Fruit fly (Drosophila melanogaster) whole organism, embryonic: Measurements from ENCODE around the gene CG34180.
A peak's percentile ranks its signal among the peaks of the same experiment; 100 is the strongest.

Experiments
- ATbp ChIP-seq: fragments of 200-800 bp; sonication (Bioruptor generic); optimal IDR thresholded peaks from 2 replicates; lab custom pipeline; 2017; ENCODE audit warnings: missing biosample characterization, mild to moderate bottlenecking, missing genetic modification characterization, missing genetic modification reagents
- BEAF-32 ChIP-seq: fragments of 200-800 bp; sonication (Bioruptor generic); optimal IDR thresholded peaks from 3 replicates; lab custom pipeline; 2017; ENCODE audit warnings: missing biosample characterization, missing genetic modification characterization, mild to moderate bottlenecking, moderate library complexity, missing genetic modification reagents
- CG10431 ChIP-seq: fragments of 200-800 bp; sonication (Bioruptor generic); optimal IDR thresholded peaks from 3 replicates; lab custom pipeline; 2018; ENCODE audit warnings: missing biosample characterization, mild to moderate bottlenecking, missing genetic modification characterization
- CG10565 ChIP-seq: fragments of 200-800 bp; sonication (Bioruptor generic); optimal IDR thresholded peaks from 3 replicates; lab custom pipeline; 2016; ENCODE audit warnings: missing biosample characterization, mild to moderate bottlenecking, missing genetic modification characterization
- CG10654 ChIP-seq: fragments of 200-800 bp; sonication (Bioruptor generic); optimal IDR thresholded peaks from 2 replicates; lab custom pipeline; 2016; ENCODE audit warnings: missing biosample characterization, missing genetic modification characterization
- CG10979 ChIP-seq: fragments of 200-800 bp; sonication (Bioruptor generic); optimal IDR thresholded peaks from 2 replicates; lab custom pipeline; 2018; ENCODE audit warnings: missing biosample characterization, mild to moderate bottlenecking, missing genetic modification characterization, moderate library complexity
- CG11504 ChIP-seq: fragments of 200-800 bp; sonication (Bioruptor generic); optimal IDR thresholded peaks from 3 replicates; lab custom pipeline; 2019; ENCODE audit warnings: missing biosample characterization, mild to moderate bottlenecking, missing genetic modification characterization, moderate library complexity
- CG12071 ChIP-seq: fragments of 200-800 bp; sonication (Bioruptor generic); optimal IDR thresholded peaks from 3 replicates; lab custom pipeline; 2018; ENCODE audit warnings: missing biosample characterization, mild to moderate bottlenecking, missing genetic modification characterization
- CG14710 ChIP-seq: fragments of 200-800 bp; sonication (Bioruptor generic); optimal IDR thresholded peaks from 3 replicates; lab custom pipeline; 2019; ENCODE audit warnings: missing biosample characterization, mild to moderate bottlenecking, missing genetic modification characterization, moderate library complexity
- CG1529 ChIP-seq: fragments of 200-800 bp; sonication (Bioruptor generic); optimal IDR thresholded peaks from 3 replicates; lab custom pipeline; 2018; ENCODE audit warnings: missing biosample characterization, missing genetic modification characterization
- CG15601 ChIP-seq: fragments of 200-800 bp; sonication (Bioruptor generic); optimal IDR thresholded peaks from 3 replicates; lab custom pipeline; 2019; ENCODE audit warnings: missing biosample characterization, mild to moderate bottlenecking, missing genetic modification characterization, moderate library complexity
- CG15696 ChIP-seq: fragments of 200-800 bp; sonication (Bioruptor generic); optimal IDR thresholded peaks from 2 replicates; lab custom pipeline; 2019; ENCODE audit warnings: missing biosample characterization, mild to moderate bottlenecking, missing genetic modification characterization, moderate library complexity
- CG2875 ChIP-seq: fragments of 200-800 bp; sonication (Bioruptor generic); optimal IDR thresholded peaks from 2 replicates; lab custom pipeline; 2017; ENCODE audit warnings: missing biosample characterization, mild to moderate bottlenecking, missing genetic modification characterization, missing genetic modification reagents
- CG31388 ChIP-seq: fragments of 200-800 bp; sonication (Bioruptor generic); optimal IDR thresholded peaks from 2 replicates; lab custom pipeline; 2016; ENCODE audit warnings: missing biosample characterization, missing genetic modification characterization
- CG32772 ChIP-seq: fragments of 200-800 bp; sonication (Bioruptor generic); IDR thresholded peaks from 2 replicates; pipeline ENCODE4 v1.3.6; 2022; ENCODE audit warnings: missing biosample characterization, missing genetic modification characterization
- CG4820 ChIP-seq: fragments of 200-800 bp; sonication (Bioruptor generic); optimal IDR thresholded peaks from 3 replicates; lab custom pipeline; 2016; ENCODE audit warnings: missing biosample characterization, missing genetic modification characterization
- CG8089 ChIP-seq: fragments of 200-800 bp; sonication (Bioruptor generic); optimal IDR thresholded peaks from 3 replicates; lab custom pipeline; 2016; ENCODE audit warnings: missing biosample characterization, missing genetic modification characterization
- Doc2 ChIP-seq: fragments of 200-800 bp; sonication (Bioruptor generic); IDR thresholded peaks from 2 replicates; pipeline ENCODE4 v1.3.6; 2022; ENCODE audit warnings: missing biosample characterization, missing genetic modification characterization
- Doc3 ChIP-seq: fragments of 200-800 bp; sonication (Bioruptor generic); IDR thresholded peaks from 3 replicates; pipeline ENCODE4 v1.3.6; 2022; ENCODE audit warnings: missing biosample characterization, missing genetic modification characterization; ENCODE audit not compliant: partially characterized antibody
- Fer3 ChIP-seq: fragments of 200-800 bp; sonication (Bioruptor generic); optimal IDR thresholded peaks from 2 replicates; lab custom pipeline; 2018; ENCODE audit warnings: missing biosample characterization, mild to moderate bottlenecking, missing genetic modification characterization, moderate library complexity
- GATAe ChIP-seq: fragments of 200-800 bp; sonication (Bioruptor generic); conservative IDR thresholded peaks from 2 replicates; pipeline ENCODE4 v1.3.6; 2022; ENCODE audit warnings: missing biosample characterization, missing genetic modification characterization
- Hmr ChIP-seq: fragments of 200-800 bp; sonication (Bioruptor generic); optimal IDR thresholded peaks from 3 replicates; lab custom pipeline; 2017; ENCODE audit warnings: mild to moderate bottlenecking, missing biosample characterization, missing genetic modification reagents, missing genetic modification characterization
- Hr51 ChIP-seq, 2 experiments: fragments of 200-800 bp; sonication (Bioruptor generic); optimal IDR thresholded peaks; 2 replicates in 1 of 2; 3 replicates in 1 of 2; lab custom pipeline; 2016 to 2018; ENCODE audit warnings: missing biosample characterization in 2 of 2, missing genetic modification characterization in 2 of 2, mild to moderate bottlenecking in 1 of 2, moderate library complexity in 1 of 2
- TFAM ChIP-seq: fragments of 200-800 bp; sonication (Bioruptor generic); optimal IDR thresholded peaks from 2 replicates; lab custom pipeline; 2017; ENCODE audit warnings: missing biosample characterization, missing genetic modification characterization, inconsistent platforms
- Xrp1 ChIP-seq: fragments of 200-800 bp; sonication (Bioruptor generic); IDR thresholded peaks from 2 replicates; pipeline ENCODE4 v1.3.6; 2022; ENCODE audit warnings: missing biosample characterization, missing genetic modification characterization
- ato ChIP-seq: fragments of 200-800 bp; sonication (Bioruptor generic); IDR thresholded peaks from 2 replicates; pipeline ENCODE4 v1.3.6; 2022; ENCODE audit warnings: missing biosample characterization, missing genetic modification characterization; ENCODE audit not compliant: partially characterized antibody
- az2 ChIP-seq: fragments of 200-800 bp; sonication (Bioruptor generic); optimal IDR thresholded peaks from 3 replicates; lab custom pipeline; 2016; ENCODE audit warnings: missing biosample characterization, missing genetic modification characterization
- bab2 ChIP-seq: fragments of 200-800 bp; sonication (Bioruptor generic); optimal IDR thresholded peaks from 2 replicates; lab custom pipeline; 2016; ENCODE audit warnings: missing biosample characterization, missing genetic modification characterization
- chn ChIP-seq: fragments of 200-800 bp; sonication (Bioruptor generic); optimal IDR thresholded peaks from 2 replicates; lab custom pipeline; 2016; ENCODE audit warnings: missing biosample characterization, missing genetic modification characterization
- ci ChIP-seq: fragments of 200-800 bp; sonication (Bioruptor generic); IDR thresholded peaks from 3 replicates; pipeline ENCODE4 v1.3.6; 2022; ENCODE audit warnings: missing biosample characterization, missing genetic modification characterization
- da ChIP-seq: fragments of 200-800 bp; sonication (Bioruptor generic); optimal IDR thresholded peaks from 2 replicates; lab custom pipeline; 2016; ENCODE audit warnings: missing biosample characterization, missing genetic modification characterization
- dan ChIP-seq: fragments of 200-800 bp; sonication (Bioruptor generic); IDR thresholded peaks from 2 replicates; pipeline ENCODE4 v1.3.6; 2022; ENCODE audit warnings: missing biosample characterization, missing genetic modification characterization
- ftz-f1 ChIP-seq: fragments of 200-800 bp; sonication (Bioruptor generic); optimal IDR thresholded peaks from 2 replicates; lab custom pipeline; 2016; ENCODE audit warnings: missing biosample characterization, missing genetic modification characterization
- gsb ChIP-seq: fragments of 200-800 bp; sonication (Bioruptor generic); IDR thresholded peaks from 2 replicates; pipeline ENCODE4 v1.3.6; 2022; ENCODE audit warnings: missing biosample characterization, missing genetic modification characterization
- hth ChIP-seq: fragments of >200 bp; optimal IDR thresholded peaks from 2 replicates; lab custom pipeline; 2017; ENCODE audit warnings: inconsistent platforms
- inv ChIP-seq: fragments of 200-800 bp; sonication (Bioruptor generic); IDR thresholded peaks from 2 replicates; pipeline ENCODE4 v1.3.6; 2022; ENCODE audit warnings: missing biosample characterization, missing genetic modification characterization; ENCODE audit not compliant: partially characterized antibody
- kah ChIP-seq: fragments of 200-800 bp; sonication (Bioruptor generic); optimal IDR thresholded peaks from 2 replicates; lab custom pipeline; 2018; ENCODE audit warnings: missing biosample characterization, mild to moderate bottlenecking, missing genetic modification characterization
- lbe ChIP-seq: fragments of 200-800 bp; sonication (Bioruptor generic); optimal IDR thresholded peaks from 2 replicates; lab custom pipeline; 2016; ENCODE audit warnings: missing biosample characterization, mild to moderate bottlenecking, missing genetic modification characterization
- lov ChIP-seq, 2 experiments: fragments of 200-800 bp in 1 of 2; fragments of >200 bp in 1 of 2; sonication (Bioruptor generic) in 1 of 2; IDR thresholded peaks in 1 of 2; optimal IDR thresholded peaks in 1 of 2; 2 replicates in 1 of 2; 3 replicates in 1 of 2; pipeline versions ENCODE4 v1.3.6 to Lab custom; 2017 to 2022; ENCODE audit warnings: missing biosample characterization in 1 of 2, missing genetic modification characterization in 1 of 2
- mirr ChIP-seq: fragments of 200-800 bp; sonication (Bioruptor generic); optimal IDR thresholded peaks from 3 replicates; lab custom pipeline; 2018; ENCODE audit warnings: missing biosample characterization, mild to moderate bottlenecking, missing genetic modification characterization
- nmo ChIP-seq: fragments of 200-800 bp; sonication (Bioruptor generic); optimal IDR thresholded peaks from 2 replicates; lab custom pipeline; 2018; ENCODE audit warnings: missing biosample characterization, mild to moderate bottlenecking, missing genetic modification characterization, moderate library complexity
- pfk ChIP-seq: fragments of 200-800 bp; sonication (Bioruptor generic); optimal IDR thresholded peaks from 2 replicates; lab custom pipeline; 2018; ENCODE audit warnings: missing biosample characterization, mild to moderate bottlenecking, missing genetic modification characterization, moderate library complexity
- pita ChIP-seq: fragments of 200-800 bp; sonication (Bioruptor generic); optimal IDR thresholded peaks from 2 replicates; lab custom pipeline; 2017; ENCODE audit warnings: missing biosample characterization, mild to moderate bottlenecking, missing genetic modification characterization
- sens-2 ChIP-seq: fragments of 200-800 bp; sonication (Bioruptor generic); IDR thresholded peaks from 2 replicates; pipeline ENCODE4 v1.3.6; 2022; ENCODE audit warnings: missing biosample characterization, missing genetic modification characterization
- sima ChIP-seq: fragments of 200-800 bp; sonication (Bioruptor generic); optimal IDR thresholded peaks from 2 replicates; lab custom pipeline; 2016; ENCODE audit warnings: missing biosample characterization, missing genetic modification characterization
- tin ChIP-seq: fragments of 200-800 bp; sonication (Bioruptor generic); optimal IDR thresholded peaks from 3 replicates; lab custom pipeline; 2016; ENCODE audit warnings: missing biosample characterization, missing genetic modification characterization
- twi ChIP-seq: fragments of 200-800 bp; optimal IDR thresholded peaks from 2 replicates; lab custom pipeline; 2019; ENCODE audit warnings: missing biosample characterization, mild to moderate bottlenecking, missing genetic modification characterization, moderate library complexity
- usp ChIP-seq: fragments of >200 bp; optimal IDR thresholded peaks from 2 replicates; lab custom pipeline; 2017; ENCODE audit warnings: missing biosample characterization, missing genetic modification characterization
- zf30C ChIP-seq: fragments of 200-800 bp; sonication (Bioruptor generic); optimal IDR thresholded peaks from 3 replicates; lab custom pipeline; 2018; ENCODE audit warnings: missing biosample characterization, mild to moderate bottlenecking, missing genetic modification characterization

The CG34180 gene

dm6 chr2L:6098479-6099269 is 38.4 kb downstream of the CG34180 start, which contains the start of gene CG9175 (continued):
- TF ChIP-seq hth (lab: Kevin White, UChicago) (no peak), chn (GFP tag; lab: Kevin White, UChicago) (peak; percentile 30), CG4820 (GFP tag; lab: Kevin White, UChicago) (no peak), az2 (GFP tag; lab: Kevin White, UChicago) (no peak), nmo (GFP tag; lab: Kevin White, UChicago) (peak; percentile 67), twi (tag; lab: Kevin White, UChicago) (no peak), TFAM (no peak), pfk (GFP tag; lab: Kevin White, UChicago) (peak; percentile 35), CG31388 (no peak), kah (GFP tag; lab: Kevin White, UChicago) (no peak), CG8089 (GFP tag; lab: Kevin White, UChicago) (no peak), ftz-f1 (GFP tag; lab: Kevin White, UChicago) (peak; percentile 5), pita (no peak), CG10654 (GFP tag; lab: Kevin White, UChicago) (no peak), CG14710 (peak; percentile 76), CG15601 (peak; percentile 61), tin (GFP tag; lab: Kevin White, UChicago) (peak; percentile 33), CG10431 (GFP tag; lab: Kevin White, UChicago) (no peak), CG12071 (GFP tag; lab: Kevin White, UChicago) (peak; percentile 18), sima (GFP tag; lab: Kevin White, UChicago) (no peak), inv (GFP tag; lab: Robert Waterston, UW) (peak; percentile 94), sens-2 (GFP tag; lab: Robert Waterston, UW) (no peak), Doc2 (GFP tag; lab: Robert Waterston, UW) (no peak), CG10979 (tag; lab: Kevin White, UChicago) (no peak), Xrp1 (GFP tag; lab: Robert Waterston, UW) (0 out of 2 replicates have a peak, but pooled peaks have one; percentile 14), bab2 (GFP tag; lab: Kevin White, UChicago) (peak; percentile 8), da (GFP tag; lab: Kevin White, UChicago) (no peak), CG11504 (tag; lab: Kevin White, UChicago) (peak; percentile 43), Hmr (GFP tag; lab: Kevin White, UChicago) (no peak), GATAe (GFP tag; lab: Robert Waterston, UW) (no peak), mirr (GFP tag; lab: Kevin White, UChicago) (peak; percentile 43), Fer3 (tag; lab: Kevin White, UChicago) (no peak), usp (no peak), gsb (GFP tag; lab: Robert Waterston, UW) (no peak), lov (optimal IDR thresholded peaks at IDR 0.05; lab: Kevin White, UChicago) (no peak), lov (GFP tag; IDR thresholded peaks at IDR 0.05; lab: Robert Waterston, UW) (no peak), CG15696 (tag; lab: Kevin White, UChicago) (peak; percentile 3), zf30C (GFP tag; lab: Kevin White, UChicago) (no peak), ato (GFP tag; lab: Robert Waterston, UW) (peak; percentile 95), CG32772 (GFP tag; lab: Robert Waterston, UW) (no peak), BEAF-32 (GFP tag; lab: Kevin White, UChicago) (peak; percentile 99), Hr51 (GFP tag; optimal IDR thresholded peaks at IDR 0.05; lab: Kevin White, UChicago) (peak; percentile 2 to 42), CG1529 (GFP tag; lab: Kevin White, UChicago) (no peak), lbe (no peak), Doc3 (GFP tag; lab: Robert Waterston, UW) (peak; percentile 93), CG10565 (GFP tag; lab: Kevin White, UChicago) (no peak), dan (GFP tag; lab: Robert Waterston, UW) (no peak), ci (GFP tag; lab: Robert Waterston, UW) (peak; percentile 78), CG2875 (GFP tag; lab: Kevin White, UChicago) (no peak), ATbp (GFP tag; lab: Kevin White, UChicago) (no peak)
